Fruit fly (Drosophila melanogaster) whole organism, embryonic: Measurements from ENCODE around the gene Unr.

Source experiments
- Aef1 ChIP-seq: fragments of 200-800 bp; sonication (Bioruptor generic); IDR thresholded peaks from 3 replicates; pipeline ENCODE4 v1.3.6; 2022; ENCODE audit warnings: missing biosample characterization, missing genetic modification characterization
- Atf3 ChIP-seq: fragments of 200-800 bp; sonication (Bioruptor generic); optimal IDR thresholded peaks from 3 replicates; lab custom pipeline; 2016; ENCODE audit warnings: missing biosample characterization, missing genetic modification characterization
- CG10462 ChIP-seq: fragments of 200-800 bp; sonication (Bioruptor generic); optimal IDR thresholded peaks from 2 replicates; lab custom pipeline; 2016; ENCODE audit warnings: missing biosample characterization, missing genetic modification characterization
- CG11093 ChIP-seq: fragments of 200-800 bp; sonication (Bioruptor generic); IDR thresholded peaks from 3 replicates; pipeline ENCODE4 v1.3.6; 2022; ENCODE audit warnings: missing biosample characterization, missing genetic modification characterization
- CG11398 ChIP-seq: fragments of 200-800 bp; sonication (Bioruptor generic); optimal IDR thresholded peaks from 2 replicates; lab custom pipeline; 2016; ENCODE audit warnings: missing biosample characterization, missing genetic modification characterization
- CG12236 ChIP-seq: fragments of 200-800 bp; sonication (Bioruptor generic); optimal IDR thresholded peaks from 2 replicates; lab custom pipeline; 2016; ENCODE audit warnings: missing biosample characterization, missing genetic modification characterization
- CG1233 ChIP-seq: fragments of 200-800 bp; sonication (Bioruptor generic); optimal IDR thresholded peaks from 4 replicates; lab custom pipeline; 2018; ENCODE audit warnings: missing biosample characterization, mild to moderate bottlenecking, missing genetic modification characterization
- CG17568 ChIP-seq: fragments of 200-800 bp; sonication (Bioruptor generic); optimal IDR thresholded peaks from 2 replicates; lab custom pipeline; 2018; ENCODE audit warnings: missing biosample characterization, mild to moderate bottlenecking, missing genetic modification characterization, moderate library complexity
- CG31441 ChIP-seq: fragments of 200-800 bp; sonication (Bioruptor generic); IDR thresholded peaks from 2 replicates; pipeline ENCODE4 v1.3.6; 2022; ENCODE audit warnings: missing biosample characterization, missing genetic modification characterization
- CG3407 ChIP-seq: fragments of 200-800 bp; sonication (Bioruptor generic); optimal IDR thresholded peaks from 2 replicates; lab custom pipeline; 2018; ENCODE audit warnings: missing biosample characterization, mild to moderate bottlenecking, missing genetic modification characterization
- CG34224 ChIP-seq: fragments of 200-800 bp; sonication (Bioruptor generic); IDR thresholded peaks from 3 replicates; pipeline ENCODE4 v1.3.6; 2022; ENCODE audit warnings: missing biosample characterization, missing genetic modification characterization; ENCODE audit not compliant: partially characterized antibody
- CG43689 ChIP-seq: fragments of 200-800 bp; sonication (Bioruptor generic); IDR thresholded peaks from 2 replicates; pipeline ENCODE4 v1.3.6; 2022; ENCODE audit warnings: missing biosample characterization, missing genetic modification characterization
- CG6791 ChIP-seq: fragments of 200-800 bp; sonication (Bioruptor generic); IDR thresholded peaks from 3 replicates; pipeline ENCODE4 v1.3.6; 2022; ENCODE audit warnings: missing biosample characterization, missing genetic modification characterization; ENCODE audit not compliant: partially characterized antibody
- CG8281 ChIP-seq: fragments of 200-800 bp; sonication (Bioruptor generic); optimal IDR thresholded peaks from 2 replicates; lab custom pipeline; 2018; ENCODE audit warnings: missing biosample characterization, mild to moderate bottlenecking, missing genetic modification characterization, moderate library complexity
- CG8388 ChIP-seq: fragments of 200-800 bp; sonication (Bioruptor generic); optimal IDR thresholded peaks from 2 replicates; lab custom pipeline; 2019; ENCODE audit warnings: missing biosample characterization, mild to moderate bottlenecking, missing genetic modification characterization, moderate library complexity
- CG8478 ChIP-seq: fragments of >200 bp; optimal IDR thresholded peaks from 2 replicates; lab custom pipeline; 2018
- CTCF ChIP-seq: fragments of 200-800 bp; sonication (Bioruptor generic); optimal IDR thresholded peaks from 2 replicates; lab custom pipeline; 2017; ENCODE audit warnings: missing biosample characterization, mild to moderate bottlenecking, missing genetic modification characterization, moderate library complexity
- Chrac-16 ChIP-seq: fragments of 200-800 bp; sonication (Bioruptor generic); optimal IDR thresholded peaks from 3 replicates; lab custom pipeline; 2016; ENCODE audit warnings: missing biosample characterization, missing genetic modification characterization
- Dek ChIP-seq: fragments of 200-800 bp; sonication (Bioruptor generic); optimal IDR thresholded peaks from 3 replicates; lab custom pipeline; 2019; ENCODE audit warnings: missing biosample characterization, mild to moderate bottlenecking, missing genetic modification characterization, moderate library complexity
- E2f2 ChIP-seq: fragments of 200-800 bp; sonication (Bioruptor generic); IDR thresholded peaks from 2 replicates; pipeline ENCODE4 v1.3.6; 2022; ENCODE audit warnings: missing biosample characterization, missing genetic modification characterization
- Eip74EF ChIP-seq, 2 experiments: fragments of 200-800 bp in 1 of 2; fragments of >200 bp in 1 of 2; sonication (Bioruptor generic) in 1 of 2; optimal IDR thresholded peaks; 2 replicates each; lab custom pipeline; 2017 to 2019; ENCODE audit warnings: missing biosample characterization in 2 of 2, missing genetic modification characterization in 2 of 2, mild to moderate bottlenecking in 1 of 2, moderate library complexity in 1 of 2
- HmgD ChIP-seq: fragments of 200-800 bp; sonication (Bioruptor generic); optimal IDR thresholded peaks from 3 replicates; lab custom pipeline; 2016; ENCODE audit warnings: missing biosample characterization, missing genetic modification characterization
- HmgZ ChIP-seq: fragments of 200-800 bp; sonication (Bioruptor generic); optimal IDR thresholded peaks from 2 replicates; lab custom pipeline; 2018; ENCODE audit warnings: missing biosample characterization, mild to moderate bottlenecking, missing genetic modification characterization
- Hr78 ChIP-seq, 2 experiments: fragments of 200-800 bp in 1 of 2; fragments of >200 bp in 1 of 2; sonication (Bioruptor generic) in 1 of 2; optimal IDR thresholded peaks; 2 replicates each; lab custom pipeline; 2017 to 2019; ENCODE audit warnings: missing biosample characterization in 2 of 2, missing genetic modification characterization in 2 of 2, mild to moderate bottlenecking in 1 of 2, moderate library complexity in 1 of 2
- Kr ChIP-seq: fragments of 200-800 bp; sonication (Bioruptor generic); optimal IDR thresholded peaks from 2 replicates; lab custom pipeline; 2017; ENCODE audit warnings: missing biosample characterization, mild to moderate bottlenecking, missing genetic modification characterization
- Mad ChIP-seq: fragments of 200-800 bp; sonication (Bioruptor generic); optimal IDR thresholded peaks from 2 replicates; lab custom pipeline; 2016; ENCODE audit warnings: missing biosample characterization, missing genetic modification characterization
- Mrtf ChIP-seq: fragments of 200-800 bp; sonication (Bioruptor generic); IDR thresholded peaks from 3 replicates; pipeline ENCODE4 v1.3.6; 2022; ENCODE audit warnings: missing biosample characterization, missing genetic modification characterization
- Nf-YB ChIP-seq: fragments of 200-800 bp; sonication (Bioruptor generic); optimal IDR thresholded peaks from 3 replicates; lab custom pipeline; 2019; ENCODE audit warnings: missing biosample characterization, mild to moderate bottlenecking, missing genetic modification characterization, moderate library complexity
- NfI ChIP-seq: fragments of 200-800 bp; sonication (Bioruptor generic); optimal IDR thresholded peaks from 3 replicates; lab custom pipeline; 2018; ENCODE audit warnings: missing biosample characterization, mild to moderate bottlenecking, missing genetic modification characterization, moderate library complexity
- bab2 ChIP-seq: fragments of 200-800 bp; sonication (Bioruptor generic); optimal IDR thresholded peaks from 2 replicates; lab custom pipeline; 2016; ENCODE audit warnings: missing biosample characterization, missing genetic modification characterization
- chm ChIP-seq: fragments of 200-800 bp; sonication (Bioruptor generic); IDR thresholded peaks from 2 replicates; pipeline ENCODE4 v1.3.6; 2022; ENCODE audit warnings: missing biosample characterization, missing genetic modification characterization
- dimm ChIP-seq: fragments of 200-800 bp; sonication (Bioruptor generic); IDR thresholded peaks from 2 replicates; pipeline ENCODE4 v1.3.6; 2022; ENCODE audit warnings: missing biosample characterization, missing genetic modification characterization
- dmrt99B ChIP-seq: fragments of 200-800 bp; sonication (Bioruptor generic); optimal IDR thresholded peaks from 2 replicates; lab custom pipeline; 2018; ENCODE audit warnings: missing biosample characterization, mild to moderate bottlenecking, missing genetic modification characterization, moderate library complexity
- dpn ChIP-seq, 2 experiments: fragments of 200-800 bp; sonication (Bioruptor generic); optimal IDR thresholded peaks; 3 replicates each; lab custom pipeline; 2016; ENCODE audit warnings: missing biosample characterization in 2 of 2, missing genetic modification characterization in 2 of 2
- ewg ChIP-seq: fragments of 200-800 bp; sonication (Bioruptor generic); optimal IDR thresholded peaks from 3 replicates; lab custom pipeline; 2017; ENCODE audit warnings: mild to moderate bottlenecking, missing biosample characterization, missing genetic modification reagents, missing genetic modification characterization
- gcm2 ChIP-seq: fragments of 200-800 bp; sonication (Bioruptor generic); optimal IDR thresholded peaks from 2 replicates; lab custom pipeline; 2016; ENCODE audit warnings: missing biosample characterization, missing genetic modification characterization
- inv ChIP-seq: fragments of 200-800 bp; sonication (Bioruptor generic); IDR thresholded peaks from 2 replicates; pipeline ENCODE4 v1.3.6; 2022; ENCODE audit warnings: missing biosample characterization, missing genetic modification characterization; ENCODE audit not compliant: partially characterized antibody
- nau ChIP-seq: fragments of 200-800 bp; sonication (Bioruptor generic); optimal IDR thresholded peaks from 3 replicates; lab custom pipeline; 2017; ENCODE audit warnings: missing biosample characterization, mild to moderate bottlenecking, missing genetic modification characterization, missing genetic modification reagents
- nerfin-2 ChIP-seq: fragments of 200-800 bp; sonication (Bioruptor generic); IDR thresholded peaks from 2 replicates; pipeline ENCODE4 v1.3.6; 2022; ENCODE audit warnings: missing biosample characterization, missing genetic modification characterization; ENCODE audit not compliant: partially characterized antibody
- nom ChIP-seq: fragments of 200-800 bp; sonication (Bioruptor generic); optimal IDR thresholded peaks from 2 replicates; lab custom pipeline; 2017; ENCODE audit warnings: missing biosample characterization, missing genetic modification characterization, mild to moderate bottlenecking, moderate library complexity, missing genetic modification reagents
- row ChIP-seq: fragments of 200-800 bp; sonication (Bioruptor generic); IDR thresholded peaks from 3 replicates; pipeline ENCODE4 v1.3.6; 2022; ENCODE audit warnings: missing biosample characterization, missing genetic modification characterization
- salm ChIP-seq: fragments of 200-800 bp; sonication (Bioruptor generic); optimal IDR thresholded peaks from 2 replicates; lab custom pipeline; 2018; ENCODE audit warnings: missing biosample characterization, mild to moderate bottlenecking, missing genetic modification characterization
- slp2 ChIP-seq: fragments of 200-800 bp; sonication (Bioruptor generic); optimal IDR thresholded peaks from 2 replicates; lab custom pipeline; 2016; ENCODE audit warnings: missing biosample characterization, missing genetic modification characterization
- sob ChIP-seq: fragments of 200-800 bp; sonication (Bioruptor generic); IDR thresholded peaks from 2 replicates; pipeline ENCODE4 v1.3.6; 2022; ENCODE audit warnings: missing biosample characterization, missing genetic modification characterization
- ssp ChIP-seq: fragments of 200-800 bp; sonication (Bioruptor generic); IDR thresholded peaks from 2 replicates; pipeline ENCODE4 v1.3.6; 2022; ENCODE audit warnings: missing biosample characterization, missing genetic modification characterization
- unc-4 ChIP-seq: fragments of 200-800 bp; sonication (Bioruptor generic); IDR thresholded peaks from 2 replicates; pipeline ENCODE4 v1.3.6; 2022; ENCODE audit warnings: missing biosample characterization, missing genetic modification characterization; ENCODE audit not compliant: partially characterized antibody
- usp ChIP-seq: fragments of >200 bp; optimal IDR thresholded peaks from 2 replicates; lab custom pipeline; 2017; ENCODE audit warnings: missing biosample characterization, missing genetic modification characterization
- zen2 ChIP-seq: fragments of 200-800 bp; sonication (Bioruptor generic); IDR thresholded peaks from 3 replicates; pipeline ENCODE4 v1.3.6; 2022; ENCODE audit warnings: missing biosample characterization, missing genetic modification characterization; ENCODE audit not compliant: partially characterized antibody

Gene Unr

DNA sequence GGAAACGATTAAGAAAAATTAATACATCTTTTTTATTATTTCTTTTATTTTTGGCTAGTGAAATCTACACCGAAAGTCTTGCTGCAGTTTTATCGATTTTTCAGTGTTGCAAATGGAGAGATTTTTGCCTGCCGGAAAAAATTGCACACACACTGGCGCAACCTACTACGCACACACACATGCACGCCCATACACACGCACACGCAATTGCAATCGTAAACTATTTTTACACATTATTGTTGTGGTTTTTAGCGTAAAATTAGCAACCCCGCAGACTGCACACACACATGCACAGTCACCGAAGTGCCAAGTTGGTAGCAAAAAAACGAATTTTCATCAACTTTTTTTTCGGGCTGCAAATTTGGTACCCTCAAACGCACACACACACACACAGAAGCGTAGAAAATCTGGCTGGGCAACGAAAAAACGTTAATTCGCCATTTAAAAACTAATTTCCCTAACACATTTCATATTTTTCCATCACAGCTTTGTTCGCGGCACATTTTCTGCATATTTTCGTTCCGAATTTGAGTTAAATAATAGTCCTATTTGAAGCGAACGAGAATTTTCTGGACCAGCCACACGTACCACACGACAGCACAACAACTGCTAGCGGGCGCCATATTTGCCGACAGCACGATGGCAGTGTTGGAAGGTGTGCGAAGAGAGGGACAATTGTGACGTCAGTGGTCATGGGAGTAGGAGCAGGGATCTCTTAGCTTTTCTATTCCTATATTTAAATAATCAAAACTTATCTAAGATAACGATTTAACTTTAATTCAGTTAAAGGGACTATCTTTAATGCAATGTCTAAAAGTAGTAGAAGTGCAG is at the start of gene Unr (continued):
- TF ChIP-seq slp2 (peak; percentile 76), dmrt99B (tag; lab: Kevin White, UChicago) (peak; percentile 69), nerfin-2 (GFP tag; lab: Robert Waterston, UW) (no peak), dimm (GFP tag; lab: Robert Waterston, UW) (peak; percentile 31; the same call in 1 of the 2 replicates), usp (GFP tag; lab: Kevin White, UChicago) (no peak), Chrac-16 (peak; percentile 82), row (GFP tag; lab: Robert Waterston, UW) (peak; percentile 86), CG3407 (GFP tag; lab: Kevin White, UChicago) (peak; percentile 59), Eip74EF (GFP tag; optimal IDR thresholded peaks at IDR 0.05; lab: Kevin White, UChicago) (peak in 1 of 2 experiments; percentile 60), NfI (peak; percentile 84), CG11398 (no peak), CG43689 (GFP tag; lab: Robert Waterston, UW) (no peak; the same call in 1 of the 2 replicates), Atf3 (GFP tag; lab: Kevin White, UChicago) (peak; percentile 74), Kr (no peak), CG8478 (lab: Kevin White, UChicago) (no peak), gcm2 (GFP tag; lab: Kevin White, UChicago) (peak; percentile 49), unc-4 (GFP tag; lab: Robert Waterston, UW) (no peak), HmgZ (tag; lab: Kevin White, UChicago) (peak; percentile 88), CG12236 (GFP tag; lab: Kevin White, UChicago) (peak; percentile 32), bab2 (GFP tag; lab: Kevin White, UChicago) (peak; percentile 88), Hr78 (GFP tag; optimal IDR thresholded peaks at IDR 0.05; lab: Kevin White, UChicago) (no peak), Nf-YB (peak; percentile 20), CG8388 (GFP tag; lab: Kevin White, UChicago) (peak; percentile 66), Mrtf (GFP tag; lab: Robert Waterston, UW) (peak; percentile 67; the same call in 2 of the 3 replicates), Dek (tag; lab: Kevin White, UChicago) (peak; percentile 70), chm (GFP tag; lab: Robert Waterston, UW) (peak; percentile 88), Aef1 (GFP tag; lab: Robert Waterston, UW) (peak; percentile 74), zen2 (no peak), nau (GFP tag; lab: Kevin White, UChicago) (peak; percentile 47), CG31441 (peak; percentile 73), CG11093 (GFP tag; lab: Robert Waterston, UW) (0 out of 3 replicates have a peak, but pooled peaks have one; percentile 24), CG8281 (tag; lab: Kevin White, UChicago) (peak; percentile 52), E2f2 (peak; percentile 46; the same call in 1 of the 2 replicates), CG34224 (GFP tag; lab: Robert Waterston, UW) (no peak), inv (GFP tag; lab: Robert Waterston, UW) (no peak), ewg (GFP tag; lab: Kevin White, UChicago) (peak; percentile 67), CG6791 (no peak), CG1233 (peak; percentile 87), ssp (GFP tag; lab: Robert Waterston, UW) (peak; percentile 50; the same call in 1 of the 2 replicates), salm (tag; lab: Kevin White, UChicago) (peak; percentile 16), CG17568 (peak; percentile 47), dpn (GFP tag; optimal IDR thresholded peaks at IDR 0.05; lab: Kevin White, UChicago) (peak; percentile 83 to 86), HmgD (GFP tag; lab: Kevin White, UChicago) (peak; percentile 79), CG10462 (peak; percentile 46), sob (GFP tag; lab: Robert Waterston, UW) (peak; percentile 85), Mad (peak; percentile 83), CTCF (GFP tag; lab: Kevin White, UChicago) (no peak), nom (GFP tag; lab: Kevin White, UChicago) (peak; percentile 63)
